Worm (Caenorhabditis elegans): ENCODE measurements around the gene asp-6.

asp-6 gene

DNA sequence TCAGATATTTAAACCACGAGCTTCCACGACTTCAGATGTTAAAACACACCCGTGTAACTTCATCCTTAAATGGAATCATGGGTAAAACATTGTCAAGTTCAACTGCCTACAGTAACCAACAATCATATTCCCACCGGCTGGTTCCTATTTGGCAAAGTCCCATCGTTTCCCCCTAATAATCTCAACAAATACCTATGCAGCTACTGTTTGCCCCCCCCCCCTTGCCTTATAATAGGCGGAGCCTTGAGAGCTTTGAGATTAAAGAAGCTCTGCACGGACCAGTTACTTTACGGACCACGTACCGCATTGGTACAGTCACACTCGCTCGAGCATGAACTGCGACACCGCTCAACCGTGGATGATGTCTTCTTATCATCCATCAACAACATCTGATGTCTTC is 44.1 kb downstream of the asp-6 start, which contains the start of gene pax-1:
pax-1 (plus strand) TSS at position 301 of the 400 bp plus-strand sequence.
- no peak for TF ChIP-seq hmbx-1 (tag; optimal IDR thresholded peaks at IDR 0.05)
- no peak for TF ChIP-seq aly-1 (tag; optimal IDR thresholded peaks at IDR 0.05)
- TF ChIP-seq scrt-1 (GFP tag; IDR thresholded peaks at IDR 0.05): no peak
- no peak for TF ChIP-seq ama-1 (optimal IDR thresholded peaks at IDR 0.05)
- TF ChIP-seq hnd-1 (tag; optimal IDR thresholded peaks at IDR 0.05): no peak
- no peak for TF ChIP-seq sea-1 (GFP tag; conservative IDR thresholded peaks at IDR 0.05)
- no peak for TF ChIP-seq tbx-11 (GFP tag; IDR thresholded peaks at IDR 0.05)
- TF ChIP-seq ceh-13 (GFP tag; optimal IDR thresholded peaks at IDR 0.05): no peak

ce11 chrV:8223417-8223816 is 45.3 kb downstream of the asp-6 start:
- TF ChIP-seq ama-1 (optimal IDR thresholded peaks at IDR 0.05) (peak; percentile 22), B0310.2 (tag; optimal IDR thresholded peaks at IDR 0.05) (no peak)

ce11 chrV:8221083-8221538 is 47.6 kb downstream of the asp-6 start, which contains the start of the genes cogc-6 and air-1:
cogc-6 (minus strand) TSS chrV:8221316.
air-1 (plus strand) TSS chrV:8221488.
- TF ChIP-seq ama-1 (optimal IDR thresholded peaks at IDR 0.05) (no peak), sea-1 (GFP tag; conservative IDR thresholded peaks at IDR 0.05) (no peak), F13C5.2 (tag; optimal IDR thresholded peaks at IDR 0.05) (no peak), hmbx-1 (tag; optimal IDR thresholded peaks at IDR 0.05) (no peak), hnd-1 (tag; optimal IDR thresholded peaks at IDR 0.05) (no peak), tra-4 (tag; optimal IDR thresholded peaks at IDR 0.05) (no peak), tbx-11 (GFP tag; IDR thresholded peaks at IDR 0.05) (no peak), ceh-13 (GFP tag; optimal IDR thresholded peaks at IDR 0.05) (no peak), tbx-37 (GFP tag; conservative IDR thresholded peaks at IDR 0.05) (no peak), hmg-4 (GFP tag; optimal IDR thresholded peaks at IDR 0.05) (no peak), ceh-36 (tag; optimal IDR thresholded peaks at IDR 0.05) (no peak), scrt-1 (GFP tag; IDR thresholded peaks at IDR 0.05) (no peak), flt-1 (GFP tag; IDR thresholded peaks at IDR 0.05) (no peak), aly-1 (tag; optimal IDR thresholded peaks at IDR 0.05) (no peak), ets-7 (tag; optimal IDR thresholded peaks at IDR 0.05) (no peak), B0310.2 (tag; optimal IDR thresholded peaks at IDR 0.05) (no peak), pes-1 (GFP tag; IDR thresholded peaks at IDR 0.05) (no peak)

- TF ChIP-seq tbx-37 (GFP tag; conservative IDR thresholded peaks at IDR 0.05): no peak
- no peak for TF ChIP-seq ama-1 (optimal IDR thresholded peaks at IDR 0.05)
- no peak for TF ChIP-seq hmbx-1 (tag; optimal IDR thresholded peaks at IDR 0.05)
- no peak for TF ChIP-seq tra-4 (tag; optimal IDR thresholded peaks at IDR 0.05)
- TF ChIP-seq hmg-4 (GFP tag; optimal IDR thresholded peaks at IDR 0.05): no peak
- TF ChIP-seq ets-7 (tag; optimal IDR thresholded peaks at IDR 0.05): no peak
- TF ChIP-seq flt-1 (GFP tag; IDR thresholded peaks at IDR 0.05): no peak
- TF ChIP-seq sea-1 (GFP tag; conservative IDR thresholded peaks at IDR 0.05): no peak
- TF ChIP-seq tbx-11 (GFP tag; IDR thresholded peaks at IDR 0.05): no peak
- TF ChIP-seq pes-1 (GFP tag; IDR thresholded peaks at IDR 0.05): no peak
- no peak for TF ChIP-seq F13C5.2 (tag; optimal IDR thresholded peaks at IDR 0.05)
Measured at ce11 chrV:8219550-8219949, 49.2 kb downstream of the asp-6 start.

DNA sequence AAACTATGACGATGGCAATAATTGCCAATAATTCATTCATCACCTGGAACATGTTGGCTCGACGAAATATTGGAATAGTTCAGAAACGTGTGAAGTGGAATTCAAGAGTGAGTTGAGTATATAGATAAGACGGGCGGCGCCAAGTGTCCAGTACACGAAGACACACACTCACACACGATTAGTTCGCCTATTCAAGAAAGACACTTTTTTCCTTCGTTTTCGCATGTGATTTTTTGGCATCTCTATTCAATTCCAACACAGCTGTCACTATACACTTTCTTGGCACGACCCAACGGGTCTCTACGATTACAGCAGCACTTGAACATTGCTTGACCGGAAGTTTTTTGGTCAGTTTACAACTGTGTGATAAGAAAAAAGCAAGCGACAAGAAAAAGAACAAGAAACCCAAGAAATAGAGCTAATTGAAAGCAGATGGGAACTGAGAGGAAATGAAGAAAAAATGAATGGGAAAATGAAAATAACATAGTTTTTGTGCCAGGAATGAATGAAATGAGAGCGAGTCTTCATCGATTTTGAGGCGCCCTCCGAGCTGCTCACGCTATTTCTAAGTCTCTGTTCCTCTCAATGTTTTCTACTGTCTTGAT is 51.0 kb downstream of the asp-6 start, which contains the start of gene K07C11.8:
K07C11.8 (minus strand) TSS at position 224 of the 605 bp plus-strand sequence.
- TF ChIP-seq sea-1 (GFP tag; conservative IDR thresholded peaks at IDR 0.05): no peak
- TF ChIP-seq ceh-36 (tag; optimal IDR thresholded peaks at IDR 0.05): no peak
- no peak for TF ChIP-seq hnd-1 (tag; optimal IDR thresholded peaks at IDR 0.05)
- TF ChIP-seq tra-4 (tag; optimal IDR thresholded peaks at IDR 0.05): no peak
- no peak for TF ChIP-seq tbx-37 (GFP tag; conservative IDR thresholded peaks at IDR 0.05)
- TF ChIP-seq scrt-1 (GFP tag; IDR thresholded peaks at IDR 0.05): no peak
- no peak for TF ChIP-seq aly-1 (tag; optimal IDR thresholded peaks at IDR 0.05)
- no peak for TF ChIP-seq hmbx-1 (tag; optimal IDR thresholded peaks at IDR 0.05)
- no peak for TF ChIP-seq flt-1 (GFP tag; IDR thresholded peaks at IDR 0.05)
- no peak for TF ChIP-seq pes-1 (GFP tag; IDR thresholded peaks at IDR 0.05)
